Worm (Caenorhabditis elegans): ENCODE measurements around the gene R09E12.9.

- TF ChIP-seq elt-2 (tag; optimal IDR thresholded peaks at IDR 0.05) = no peak
- no peak for TF ChIP-seq fos-1 (tag; optimal IDR thresholded peaks at IDR 0.05)
- no peak for TF ChIP-seq blmp-1 (tag; optimal IDR thresholded peaks at IDR 0.05)
- no peak for TF ChIP-seq lin-39 (tag; optimal IDR thresholded peaks at IDR 0.05)
- peak; percentile 39 for TF ChIP-seq fkh-10 (GFP tag; optimal IDR thresholded peaks at IDR 0.05)
- no peak for TF ChIP-seq aly-2 (tag; optimal IDR thresholded peaks at IDR 0.05)
- no peak for TF ChIP-seq sox-4 (tag; optimal IDR thresholded peaks at IDR 0.05)
- TF ChIP-seq ztf-11 (tag; optimal IDR thresholded peaks at IDR 0.05) = no peak
Observed at ce11 chrV:810281-810862, 33.0 kb downstream of the R09E12.9 start, which contains the start of gene R13D11.4.

Data from whole organism, L1 larva.